Worm (Caenorhabditis elegans) whole organism, midembryonic: ENCODE data around the gene nlp-7.
A peak's percentile ranks its signal among the peaks of the same experiment; 100 is the strongest.

Experiments used
- T22C8.4 ChIP-seq: fragments of 200-800 bp; sonication (Bioruptor generic); IDR thresholded peaks from 2 replicates; pipeline ENCODE4 v1.3.6; 2022; ENCODE audit warnings: missing genetic modification characterization, missing compliant biosample characterization
- cog-1 ChIP-seq: sonication (generic microtip); optimal IDR thresholded peaks from 2 replicates; lab custom pipeline; 2016; ENCODE audit warnings: missing genetic modification characterization, missing compliant biosample characterization
- flt-1 ChIP-seq: fragments of 200-800 bp; sonication (Bioruptor generic); IDR thresholded peaks from 2 replicates; pipeline ENCODE4 v1.3.6; 2022; ENCODE audit warnings: missing genetic modification characterization, missing compliant biosample characterization
- klf-2 ChIP-seq: fragments of 200-800 bp; sonication (Bioruptor generic); conservative IDR thresholded peaks from 2 replicates; pipeline ENCODE4 v1.3.6; 2022; ENCODE audit warnings: missing genetic modification reagents, missing genetic modification characterization, missing compliant biosample characterization
- med-1 ChIP-seq: sonication (generic microtip); optimal IDR thresholded peaks from 2 replicates; lab custom pipeline; 2017; ENCODE audit warnings: missing genetic modification characterization, mild to moderate bottlenecking, missing compliant biosample characterization, antibody characterized with exemption, missing genetic modification reagents; ENCODE audit not compliant: insufficient read depth
- ref-1 ChIP-seq: fragments of 200-800 bp; sonication (Bioruptor generic); conservative IDR thresholded peaks from 2 replicates; pipeline ENCODE4 v1.3.6; 2022; ENCODE audit warnings: missing genetic modification reagents, missing genetic modification characterization, missing compliant biosample characterization
- tab-1 ChIP-seq: fragments of 200-800 bp; sonication (Bioruptor generic); IDR thresholded peaks from 2 replicates; pipeline ENCODE4 v1.3.6; 2022; ENCODE audit warnings: missing genetic modification characterization, missing compliant biosample characterization
- ztf-23 ChIP-seq: fragments of 200-800 bp; sonication (Bioruptor generic); IDR thresholded peaks from 2 replicates; pipeline ENCODE4 v1.3.6; 2022; ENCODE audit warnings: missing genetic modification reagents, missing genetic modification characterization, missing compliant biosample characterization
- ztf-29 ChIP-seq: fragments of 200-800 bp; sonication (Bioruptor generic); IDR thresholded peaks from 2 replicates; pipeline ENCODE4 v1.3.6; 2022; ENCODE audit warnings: missing genetic modification reagents, missing genetic modification characterization, missing compliant biosample characterization

nlp-7 gene

DNA sequence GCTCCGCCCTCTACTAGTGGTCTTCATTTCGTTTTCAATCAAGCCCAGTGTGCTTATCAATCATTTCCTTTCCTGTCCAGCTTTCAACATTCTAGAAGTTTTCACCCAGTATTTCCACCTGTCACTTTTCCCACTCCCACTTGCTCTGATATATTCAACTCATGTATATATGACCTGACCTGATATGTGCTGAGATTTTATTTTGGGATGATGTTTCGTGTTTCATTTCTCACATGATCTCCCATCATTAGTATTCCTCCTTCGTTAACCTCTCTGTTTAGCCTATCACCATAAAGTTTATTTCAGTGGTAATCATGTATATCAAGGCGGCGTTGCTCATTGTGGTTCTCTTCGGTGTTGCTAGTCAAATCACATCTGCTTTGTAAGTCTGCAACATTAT is at the start of gene nlp-7:
nlp-7 (plus strand) TSS at position 301 of the 400 bp plus-strand sequence.
- TF ChIP-seq med-1 (GFP tag; lab: Kevin White, UChicago) = no peak

DNA sequence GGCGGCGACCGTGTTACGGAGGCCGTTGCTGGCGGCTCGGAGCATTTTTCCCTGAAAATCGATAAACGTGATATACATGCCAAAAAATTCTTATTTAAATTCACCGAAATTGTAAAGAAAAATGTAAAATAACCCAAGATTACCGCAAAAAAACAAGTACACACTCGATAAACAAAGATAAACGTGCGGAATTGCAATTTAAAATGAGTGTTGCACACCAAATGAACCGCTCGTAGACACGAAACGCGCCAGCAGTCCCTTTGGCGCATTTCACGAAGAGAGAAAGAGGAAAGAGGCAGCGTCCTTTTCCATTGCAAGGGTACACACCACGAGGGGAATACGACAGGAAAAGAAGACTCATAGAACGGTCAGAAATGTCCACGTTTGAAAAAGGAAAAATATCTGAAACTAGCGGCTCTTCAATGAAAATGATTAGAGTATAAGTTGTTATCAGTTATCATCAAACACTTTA is 47.0 kb upstream of the nlp-7 start, which contains the start of gene sdha-1:
sdha-1 (minus strand) TSS at position 51 of the 472 bp plus-strand sequence.
- peak; percentile 10 for TF ChIP-seq cog-1 (tag; lab: Kevin White, UChicago)
- TF ChIP-seq tab-1 (GFP tag; lab: Robert Waterston, UW) = no peak

ce11 chrX:8549026-8549425 is 44.0 kb upstream of the nlp-7 start, which contains the start of gene D2021.4:
D2021.4 (minus strand) TSS chrX:8549073.
- TF ChIP-seq tab-1 (GFP tag; lab: Robert Waterston, UW) (no peak), flt-1 (GFP tag; lab: Robert Waterston, UW) (no peak), ztf-29 (GFP tag; lab: Robert Waterston, UW) (no peak), cog-1 (tag; lab: Kevin White, UChicago) (no peak), med-1 (GFP tag; lab: Kevin White, UChicago) (no peak), ref-1 (GFP tag; lab: Robert Waterston, UW) (no peak), ztf-23 (no peak), T22C8.4 (GFP tag; lab: Robert Waterston, UW) (no peak), klf-2 (GFP tag; lab: Robert Waterston, UW) (no peak)

ce11 chrX:8550099-8550498 is 42.9 kb upstream of the nlp-7 start:
- no peak for TF ChIP-seq ztf-29 (GFP tag; lab: Robert Waterston, UW)
- TF ChIP-seq cog-1 (tag; lab: Kevin White, UChicago) = no peak
- no peak for TF ChIP-seq T22C8.4 (GFP tag; lab: Robert Waterston, UW)
- TF ChIP-seq ref-1 (GFP tag; lab: Robert Waterston, UW) = no peak
- TF ChIP-seq tab-1 (GFP tag; lab: Robert Waterston, UW) = no peak
- TF ChIP-seq flt-1 (GFP tag; lab: Robert Waterston, UW) = no peak

DNA sequence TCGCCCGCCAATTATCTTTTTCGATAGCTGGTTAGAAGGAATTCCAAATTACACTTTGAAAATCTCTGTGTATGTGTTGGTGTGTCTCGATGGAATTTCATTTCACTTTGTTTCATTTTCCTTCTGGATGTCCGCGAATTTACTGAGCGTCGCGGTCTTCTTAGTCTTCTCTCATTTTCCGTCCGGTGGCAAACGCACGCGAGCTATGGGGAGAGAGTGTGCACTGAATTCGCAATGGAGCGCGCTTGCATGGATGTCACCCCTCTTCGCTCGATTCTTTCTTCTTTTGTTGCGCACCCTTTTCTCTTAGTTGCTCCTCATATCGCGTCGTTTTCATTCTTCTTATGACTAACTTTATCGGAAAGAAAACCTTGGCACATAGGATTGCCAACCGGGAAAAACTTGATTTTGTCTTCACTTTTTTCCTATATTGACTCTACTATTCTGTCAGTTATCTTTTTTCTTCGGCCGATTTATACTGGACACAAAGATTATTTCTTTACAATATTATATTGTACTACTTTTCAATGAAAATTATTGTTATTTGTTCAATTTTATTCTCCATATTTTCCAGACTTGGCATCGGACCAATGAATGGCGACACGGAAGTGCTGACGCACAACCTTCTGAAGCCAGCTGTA is 41.2 kb upstream of the nlp-7 start, which contains the start of gene dhhc-14:
dhhc-14 (plus strand) TSS at position 591 of the 641 bp plus-strand sequence.
- TF ChIP-seq flt-1 (GFP tag; lab: Robert Waterston, UW) = 0 out of 2 replicates have a peak, but pooled peaks have one; percentile 52
- peak; percentile 37 for TF ChIP-seq cog-1 (tag; lab: Kevin White, UChicago)
- no peak for TF ChIP-seq ref-1 (GFP tag; lab: Robert Waterston, UW)
- peak; percentile 64; the same call in 1 of the 2 replicates for TF ChIP-seq ztf-23

DNA sequence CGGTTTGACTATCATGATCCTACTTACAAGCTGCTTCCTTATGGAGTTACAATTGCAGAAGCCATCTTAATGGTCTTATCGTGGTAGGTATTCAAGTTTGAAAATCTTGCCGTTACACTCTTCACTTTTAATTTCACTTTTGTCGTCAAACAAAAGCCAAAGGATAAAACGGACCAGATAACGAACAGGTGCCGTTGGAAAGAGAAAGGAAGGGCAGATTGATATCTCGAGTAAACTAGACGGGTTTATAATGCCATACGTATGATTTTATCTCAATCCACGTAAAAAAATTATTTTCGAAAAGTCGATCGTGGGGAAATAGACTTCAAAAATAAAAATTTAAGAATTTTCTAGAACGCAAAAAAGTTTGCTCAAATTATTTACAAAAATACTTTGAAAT is 39.0 kb upstream of the nlp-7 start:
- TF ChIP-seq flt-1 (GFP tag; lab: Robert Waterston, UW) = no peak
- TF ChIP-seq tab-1 (GFP tag; lab: Robert Waterston, UW) = no peak
- TF ChIP-seq T22C8.4 (GFP tag; lab: Robert Waterston, UW) = no peak
- no peak for TF ChIP-seq med-1 (GFP tag; lab: Kevin White, UChicago)
- TF ChIP-seq cog-1 (tag; lab: Kevin White, UChicago) = no peak
- TF ChIP-seq klf-2 (GFP tag; lab: Robert Waterston, UW) = no peak
- TF ChIP-seq ztf-29 (GFP tag; lab: Robert Waterston, UW) = no peak
- TF ChIP-seq ref-1 (GFP tag; lab: Robert Waterston, UW) = no peak
- TF ChIP-seq ztf-23 = no peak

DNA sequence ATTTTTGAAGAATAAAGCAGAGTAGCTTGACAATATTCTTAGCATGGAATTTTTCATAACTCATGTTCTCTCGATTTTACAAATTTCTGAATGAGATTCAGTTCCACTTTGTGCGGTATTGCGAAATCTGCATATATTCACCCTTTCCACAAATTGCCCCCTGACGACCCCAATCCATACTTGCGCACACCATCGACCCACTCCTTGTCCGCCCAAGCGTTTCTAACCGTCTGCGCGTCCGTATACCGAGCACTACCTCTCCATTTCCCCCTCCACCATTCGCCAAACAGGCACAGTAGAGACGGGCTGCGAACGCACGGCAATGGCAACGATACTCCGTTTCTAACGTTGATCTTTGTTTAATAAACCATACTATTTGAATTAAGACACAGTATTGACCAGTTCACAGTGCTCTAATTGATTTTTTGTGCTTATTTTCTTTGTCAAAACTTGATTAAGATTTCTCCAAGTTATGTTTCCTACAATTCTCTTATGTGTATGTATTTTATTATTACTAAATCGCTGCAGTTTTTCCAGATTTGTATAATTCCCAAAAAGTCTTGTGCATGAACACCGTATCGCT is 36.3 kb upstream of the nlp-7 start, which contains the start of gene utx-1:
utx-1 (plus strand) TSS at position 533 of the 583 bp plus-strand sequence.
- TF ChIP-seq T22C8.4 (GFP tag; lab: Robert Waterston, UW) = peak; percentile 54; the same call in 1 of the 2 replicates
- TF ChIP-seq cog-1 (tag; lab: Kevin White, UChicago) = peak; percentile 3
- TF ChIP-seq tab-1 (GFP tag; lab: Robert Waterston, UW) = peak; percentile 8; the same call in 1 of the 2 replicates
- TF ChIP-seq ztf-29 (GFP tag; lab: Robert Waterston, UW) = no peak

- TF ChIP-seq ref-1 (GFP tag; lab: Robert Waterston, UW) = no peak
- TF ChIP-seq cog-1 (tag; lab: Kevin White, UChicago) = no peak
- TF ChIP-seq med-1 (GFP tag; lab: Kevin White, UChicago) = no peak
- no peak for TF ChIP-seq flt-1 (GFP tag; lab: Robert Waterston, UW)
- TF ChIP-seq ztf-23 = no peak
- TF ChIP-seq ztf-29 (GFP tag; lab: Robert Waterston, UW) = no peak
- no peak for TF ChIP-seq klf-2 (GFP tag; lab: Robert Waterston, UW)
- TF ChIP-seq tab-1 (GFP tag; lab: Robert Waterston, UW) = no peak
- TF ChIP-seq T22C8.4 (GFP tag; lab: Robert Waterston, UW) = no peak
These were observed 30.4 kb upstream of the nlp-7 start for ce11 chrX:8562586-8562985.

DNA sequence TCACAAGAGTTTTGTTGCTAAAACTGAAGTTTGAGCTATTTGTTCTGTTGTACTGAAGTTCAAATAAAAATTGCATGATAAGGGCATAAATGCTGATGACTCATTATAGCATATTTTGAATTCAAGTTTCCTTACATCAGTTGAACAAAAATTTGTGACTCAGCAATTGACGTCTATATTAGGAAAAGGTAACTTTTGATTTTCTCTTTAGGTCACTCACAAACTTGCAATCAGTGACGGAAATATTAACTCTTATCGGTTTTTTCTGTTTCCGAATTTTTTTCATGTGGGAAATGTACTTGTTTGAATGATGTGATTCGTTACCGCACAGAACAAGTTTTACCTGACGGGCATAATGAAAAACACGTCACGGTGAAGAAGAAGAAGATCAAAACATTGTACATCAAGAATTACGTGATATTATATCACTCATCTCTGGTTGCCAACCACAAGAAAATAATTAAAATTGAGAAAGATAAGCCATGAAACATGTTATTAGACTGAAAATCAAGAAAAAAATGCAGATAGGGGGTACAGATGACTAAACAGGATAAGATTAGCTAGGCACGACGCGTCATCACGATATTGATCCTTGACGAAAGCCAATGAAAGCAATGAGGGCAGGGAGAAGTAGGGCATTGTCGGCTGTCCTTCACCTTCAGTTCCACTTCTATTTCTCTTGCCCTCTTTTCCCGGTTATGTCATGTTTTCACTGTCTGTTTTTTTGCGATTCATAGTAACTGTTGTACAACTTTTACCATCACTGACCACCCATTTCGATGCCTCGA is 29.1 kb upstream of the nlp-7 start:
- TF ChIP-seq T22C8.4 (GFP tag; lab: Robert Waterston, UW) (no peak), cog-1 (tag; lab: Kevin White, UChicago) (no peak), tab-1 (GFP tag; lab: Robert Waterston, UW) (no peak), med-1 (GFP tag; lab: Kevin White, UChicago) (no peak)
